Worm (Caenorhabditis elegans) whole organism, mixed stage, embryonic: Measurements from ENCODE around the gene gyf-1.

ENCODE experiments used
- blmp-1 ChIP-seq: fragments of 150-350 bp; optimal IDR thresholded peaks from 2 replicates; lab custom pipeline; 2014; ENCODE audit warnings: missing biosample characterization, missing genetic modification characterization
- elt-1 ChIP-seq: sonication (generic microtip); optimal IDR thresholded peaks from 2 replicates; lab custom pipeline; 2017; ENCODE audit warnings: missing genetic modification characterization, mild to moderate bottlenecking, missing compliant biosample characterization, antibody characterized with exemption, moderate library complexity, borderline replicate concordance; ENCODE audit not compliant: insufficient read depth
- lin-13 ChIP-seq: fragments of 150-350 bp; optimal IDR thresholded peaks from 2 replicates; lab custom pipeline; 2014; ENCODE audit warnings: missing biosample characterization, missing genetic modification characterization
- lin-32 ChIP-seq: fragments of 200-800 bp; sonication (Bioruptor generic); optimal IDR thresholded peaks from 2 replicates; lab custom pipeline; 2018; ENCODE audit warnings: mild to moderate bottlenecking, missing genetic modification characterization, missing compliant biosample characterization
- lsy-2 ChIP-seq: fragments of 150-350 bp; optimal IDR thresholded peaks from 2 replicates; lab custom pipeline; 2014; ENCODE audit warnings: missing biosample characterization, missing genetic modification characterization
- mep-1 ChIP-seq: fragments of 150-350 bp; optimal IDR thresholded peaks from 2 replicates; lab custom pipeline; 2017; ENCODE audit warnings: missing biosample characterization, missing genetic modification reagents, missing genetic modification characterization, inconsistent platforms
- nhr-2 ChIP-seq: fragments of 150-350 bp; optimal IDR thresholded peaks from 2 replicates; lab custom pipeline; 2014; ENCODE audit warnings: missing biosample characterization, missing genetic modification characterization
- pha-4 ChIP-seq: fragments of 150-350 bp; optimal IDR thresholded peaks from 2 replicates; lab custom pipeline; 2018; ENCODE audit warnings: missing biosample characterization, missing genetic modification reagents, missing genetic modification characterization
- unc-62 ChIP-seq: fragments of 150-350 bp; optimal IDR thresholded peaks from 2 replicates; lab custom pipeline; 2014; ENCODE audit warnings: missing biosample characterization, missing genetic modification reagents, missing genetic modification characterization

DNA sequence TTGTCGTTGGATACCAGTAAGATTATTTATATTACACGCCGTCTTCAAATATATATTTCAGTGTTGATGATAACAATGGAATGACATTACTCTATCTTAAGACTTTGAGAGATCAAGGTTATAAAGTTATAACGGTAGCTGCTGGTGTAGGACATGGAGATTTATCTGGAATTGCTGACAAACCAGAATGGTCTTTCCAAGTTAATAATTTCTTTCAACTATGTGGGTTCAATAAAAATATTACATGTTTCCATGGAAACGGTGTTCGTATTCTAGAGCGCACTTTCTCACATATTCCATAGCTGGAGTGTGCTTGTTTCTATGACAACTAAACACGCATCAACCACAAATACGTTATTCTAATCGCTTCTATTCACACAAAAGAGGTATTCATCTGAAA, 4.3 kb upstream of the gyf-1 start, which contains the start of gene ift-74:
- TF ChIP-seq nhr-2 (tag; lab: Kevin White, UChicago): no peak
- no peak for TF ChIP-seq elt-1 (tag; lab: Kevin White, UChicago)
- no peak for TF ChIP-seq unc-62 (GFP tag; lab: Kevin White, UChicago)
- no peak for TF ChIP-seq mep-1
- no peak for TF ChIP-seq blmp-1 (tag; lab: Kevin White, UChicago)
- no peak for TF ChIP-seq lsy-2 (tag; lab: Kevin White, UChicago)
- no peak for TF ChIP-seq lin-13 (tag; lab: Kevin White, UChicago)
- no peak for TF ChIP-seq lin-32 (GFP tag; lab: Kevin White, UChicago)
- TF ChIP-seq pha-4 (tag; lab: Kevin White, UChicago): no peak
